Worm (Caenorhabditis elegans) whole organism, early embryonic: ENCODE results near the gene T12G3.2.

ENCODE experiments used
- F13C5.2 ChIP-seq: sonication (generic microtip); optimal IDR thresholded peaks from 2 replicates; lab custom pipeline; 2017; ENCODE audit warnings: mild to moderate bottlenecking, missing genetic modification characterization, inconsistent platforms, missing compliant biosample characterization
- ama-1 ChIP-seq: fragments of 150-350 bp; optimal IDR thresholded peaks from 2 replicates; lab custom pipeline; 2014
- ceh-36 ChIP-seq: sonication (generic microtip); optimal IDR thresholded peaks from 2 replicates; lab custom pipeline; 2016; ENCODE audit warnings: missing genetic modification characterization, inconsistent platforms, missing compliant biosample characterization
- flt-1 ChIP-seq: fragments of 200-800 bp; sonication (Bioruptor generic); IDR thresholded peaks from 2 replicates; pipeline ENCODE4 v1.3.6; 2022; ENCODE audit warnings: missing genetic modification characterization, missing compliant biosample characterization
- hmbx-1 ChIP-seq: sonication (generic microtip); optimal IDR thresholded peaks from 2 replicates; lab custom pipeline; 2016; ENCODE audit warnings: mild to moderate bottlenecking, missing genetic modification characterization, missing compliant biosample characterization
- hmg-4 ChIP-seq: fragments of 200-800 bp; sonication (Bioruptor generic); optimal IDR thresholded peaks from 2 replicates; lab custom pipeline; 2018; ENCODE audit warnings: mild to moderate bottlenecking, missing genetic modification characterization, missing compliant biosample characterization
- pes-1 ChIP-seq: fragments of 200-800 bp; sonication (Bioruptor generic); IDR thresholded peaks from 2 replicates; pipeline ENCODE4 v1.3.6; 2022; ENCODE audit warnings: missing genetic modification reagents, missing genetic modification characterization, missing compliant biosample characterization
- sea-1 ChIP-seq: fragments of 200-800 bp; sonication (Bioruptor generic); conservative IDR thresholded peaks from 2 replicates; pipeline ENCODE4 v1.3.6; 2022; ENCODE audit warnings: missing genetic modification characterization, missing compliant biosample characterization
- tbx-37 ChIP-seq: fragments of 200-800 bp; sonication (Bioruptor generic); conservative IDR thresholded peaks from 2 replicates; pipeline ENCODE4 v1.3.6; 2022; ENCODE audit warnings: missing genetic modification reagents, missing genetic modification characterization, missing compliant biosample characterization

- TF ChIP-seq ama-1 (lab: Kevin White, UChicago) = no peak
- TF ChIP-seq ceh-36 (tag; lab: Kevin White, UChicago) = no peak
- TF ChIP-seq sea-1 (GFP tag; lab: Robert Waterston, UW) = no peak
- no peak for TF ChIP-seq F13C5.2 (tag; lab: Kevin White, UChicago)
- no peak for TF ChIP-seq tbx-37 (GFP tag; lab: Robert Waterston, UW)
- TF ChIP-seq pes-1 (GFP tag; lab: Robert Waterston, UW) = no peak
- no peak for TF ChIP-seq flt-1
- no peak for TF ChIP-seq hmbx-1 (tag; lab: Kevin White, UChicago)
- no peak for TF ChIP-seq hmg-4 (GFP tag; lab: Kevin White, UChicago)
Observed at ce11 chrIV:12031003-12031402, 15.8 kb downstream of the T12G3.2 start, which contains the start of the genes T12G3.6 and mrpl-51.
